Fruit fly (Drosophila melanogaster): ENCODE measurements around the gene CG13040.

CG13040 gene

DNA sequence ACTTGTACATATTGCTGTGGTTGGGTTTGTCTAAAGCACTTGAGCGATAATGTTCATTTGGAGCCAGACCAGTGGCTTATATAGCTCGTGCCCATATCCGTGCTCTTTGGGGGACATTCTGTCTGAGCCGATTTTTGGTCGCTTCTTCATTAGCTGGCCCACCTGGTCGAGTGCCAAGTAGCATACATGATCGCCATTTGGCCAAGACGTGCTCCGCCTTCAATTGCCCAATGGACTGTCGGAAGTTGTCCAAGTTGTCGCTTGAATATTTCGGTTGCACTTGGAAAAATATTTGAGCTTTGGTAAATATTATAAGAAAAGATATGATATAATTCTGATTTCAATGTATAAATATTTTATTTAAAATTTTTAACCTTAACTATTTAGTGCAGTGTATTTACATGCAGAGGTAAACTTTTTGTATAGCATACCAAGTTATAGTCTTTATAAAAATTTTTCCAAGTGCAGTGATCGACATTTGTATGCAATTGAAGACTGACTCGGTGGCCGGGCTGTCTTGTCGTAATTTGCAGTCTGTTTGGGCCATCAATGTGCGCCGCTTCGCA lies 41.1 kb downstream of the CG13040 start, which contains the start of gene CG13047:
CG13047 (minus strand) TSS at position 51 of the 566 bp plus-strand sequence.
- TF ChIP-seq CTCF (optimal IDR thresholded peaks at IDR 0.05) = no peak

DNA sequence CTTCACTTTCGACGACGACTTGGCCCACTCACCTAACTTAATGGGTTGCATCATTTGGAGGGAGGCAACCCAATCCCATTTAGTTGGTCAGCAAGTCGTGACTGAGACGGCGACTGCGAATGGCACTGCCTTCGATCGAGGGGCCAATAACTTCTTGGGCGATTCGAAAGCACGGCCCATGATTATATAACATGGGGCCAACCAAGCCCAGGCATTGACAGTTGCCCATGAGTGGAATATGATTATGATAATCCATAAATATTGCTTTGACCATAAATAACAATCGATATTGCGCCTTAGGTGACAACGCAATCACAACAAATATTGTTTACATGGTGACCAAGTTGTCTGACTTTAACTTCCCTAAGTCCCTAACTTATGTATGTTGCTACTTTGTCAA lies 42.7 kb downstream of the CG13040 start, which contains the start of gene CG13048:
CG13048 (minus strand) TSS at position 101 of the 400 bp plus-strand sequence.
- TF ChIP-seq CTCF (optimal IDR thresholded peaks at IDR 0.05) (no peak), CG8478 (optimal IDR thresholded peaks at IDR 0.05) (no peak)

DNA sequence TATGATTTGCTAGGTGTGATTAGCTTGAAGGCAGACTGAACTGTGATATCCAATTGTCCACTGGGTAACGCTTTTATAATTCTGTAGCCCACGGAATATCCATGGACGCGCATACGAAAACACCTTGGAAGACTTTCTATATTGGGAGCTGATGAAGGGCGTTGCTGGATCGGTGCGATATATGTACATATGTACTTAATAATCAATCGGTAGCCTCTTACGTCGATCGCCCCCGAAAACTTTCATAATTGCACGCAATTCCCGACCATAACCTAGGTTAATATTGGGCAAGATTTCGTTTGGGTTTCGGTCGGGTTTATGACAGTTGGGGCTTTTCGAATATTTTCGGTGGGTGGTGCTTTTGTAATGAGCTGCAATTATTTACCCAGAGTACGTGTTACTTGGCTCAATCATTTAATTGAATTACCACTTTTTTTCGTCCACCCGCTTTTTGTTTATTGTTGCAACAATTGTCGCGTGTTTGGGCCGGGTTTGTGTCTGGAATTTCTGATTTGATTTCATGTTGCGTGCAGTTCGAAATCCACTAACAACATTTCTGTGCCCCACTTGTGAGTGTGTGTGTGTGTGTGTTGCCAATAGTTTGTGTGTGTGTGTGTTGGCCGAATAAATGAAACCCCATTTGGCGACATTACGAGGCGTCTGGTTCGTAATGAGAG lies 44.5 kb downstream of the CG13040 start, which contains the start of gene CG13049:
CG13049 (minus strand) TSS at position 51 of the 677 bp plus-strand sequence.
- TF ChIP-seq CG8478 (optimal IDR thresholded peaks at IDR 0.05) (no peak), CTCF (optimal IDR thresholded peaks at IDR 0.05) (no peak)

DNA sequence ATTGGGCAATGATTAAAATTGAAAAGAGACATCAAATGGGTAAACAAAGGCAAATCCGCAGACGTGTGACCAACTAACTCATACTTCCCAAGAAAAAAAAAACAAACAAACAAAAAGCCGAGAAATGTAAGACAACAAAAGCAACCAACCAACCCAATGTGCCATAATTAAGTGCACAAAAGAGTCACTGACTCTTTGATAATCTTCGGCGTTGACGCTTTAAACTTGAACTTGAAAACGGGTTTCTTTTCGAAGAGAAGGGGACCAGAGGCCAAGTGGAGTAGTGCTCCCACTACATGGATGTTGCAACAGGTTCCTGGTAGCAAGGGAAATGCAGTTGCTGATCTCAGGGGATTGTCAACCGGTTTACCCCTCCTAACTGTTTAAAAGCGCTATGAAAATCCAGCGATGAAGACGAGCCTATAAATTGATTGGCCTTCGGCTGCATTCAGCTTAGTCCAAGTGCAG lies 46.5 kb downstream of the CG13040 start, which contains the start of gene CG13064:
CG13064 (plus strand) TSS at position 418 of the 468 bp plus-strand sequence.
- TF ChIP-seq CG8478 (optimal IDR thresholded peaks at IDR 0.05) (no peak), CTCF (optimal IDR thresholded peaks at IDR 0.05) (no peak)

DNA sequence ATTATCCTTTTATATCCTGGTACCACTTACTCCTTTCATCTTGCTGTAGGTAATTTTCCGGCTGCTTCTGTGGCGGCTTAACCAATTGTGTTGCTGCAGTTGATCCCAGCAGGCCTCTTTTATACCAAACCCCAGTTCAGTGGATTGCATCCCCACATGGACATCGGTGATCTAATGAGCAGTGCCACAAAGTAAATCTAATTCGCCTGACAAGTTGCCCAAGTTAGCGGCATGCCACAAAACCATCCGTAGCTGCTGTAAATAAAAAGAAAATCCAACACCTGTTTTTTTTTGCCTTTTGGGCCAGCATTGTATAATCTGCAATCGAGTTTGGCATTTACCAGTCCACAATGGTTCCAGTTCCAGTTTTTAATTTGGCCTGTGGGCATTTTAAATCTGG lies 47.4 kb downstream of the CG13040 start, which contains the start of gene CG13050:
CG13050 (minus strand) TSS at position 101 of the 400 bp plus-strand sequence.
- TF ChIP-seq CTCF (optimal IDR thresholded peaks at IDR 0.05) = no peak
- TF ChIP-seq CG8478 (optimal IDR thresholded peaks at IDR 0.05) = no peak

DNA sequence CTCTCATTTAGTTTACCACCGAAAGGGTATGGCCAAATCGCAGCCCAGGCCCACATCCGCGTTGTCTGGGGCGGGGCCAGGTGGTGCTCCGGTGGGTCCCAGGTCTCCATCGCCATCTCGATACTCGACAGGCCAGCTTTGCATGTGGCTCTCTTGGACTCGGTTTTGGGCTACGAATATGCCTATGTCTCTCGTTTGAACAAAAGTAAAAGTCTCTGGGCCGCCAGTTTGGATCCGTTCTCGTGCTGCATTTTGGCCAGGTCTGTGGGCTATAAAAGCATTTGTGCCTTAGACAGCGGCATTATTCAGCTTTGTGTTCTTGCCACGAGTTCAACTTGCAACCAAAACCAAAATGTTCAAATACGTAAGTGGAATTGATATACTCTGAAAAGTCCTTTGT lies 49.4 kb downstream of the CG13040 start, which contains the start of gene CG13065:
CG13065 (plus strand) TSS at position 301 of the 400 bp plus-strand sequence.
- no peak for TF ChIP-seq CTCF (optimal IDR thresholded peaks at IDR 0.05)
- TF ChIP-seq CG8478 (optimal IDR thresholded peaks at IDR 0.05) = no peak

DNA sequence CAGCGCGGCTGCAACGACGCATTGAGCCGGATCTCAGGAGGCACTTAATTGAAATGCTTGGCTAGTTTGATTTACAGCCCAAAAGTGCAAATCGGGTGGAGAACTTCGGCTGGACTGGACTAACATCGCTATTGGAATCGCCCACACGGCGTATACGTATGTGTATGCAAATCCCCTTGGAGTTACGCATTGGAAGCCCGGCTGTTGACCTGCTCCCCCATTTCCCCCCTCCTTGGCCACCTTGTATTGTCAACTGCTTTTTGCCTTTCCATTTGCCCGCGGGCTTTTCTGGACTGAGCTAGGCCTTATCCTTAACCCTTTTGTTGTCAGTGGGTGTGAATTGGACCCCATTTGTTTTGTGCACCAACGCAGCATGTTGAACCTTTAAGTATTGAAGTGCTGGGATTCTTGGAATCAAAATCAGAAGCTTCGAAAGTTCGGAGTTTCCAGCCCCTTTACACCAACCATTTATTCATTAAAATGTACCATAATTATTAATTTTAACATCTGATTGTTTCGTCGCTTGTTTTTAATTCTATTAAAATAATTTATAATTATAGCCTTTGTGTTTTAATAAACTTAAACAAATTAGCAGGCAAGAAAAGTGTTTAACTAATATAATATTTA lies 51.1 kb downstream of the CG13040 start:
- TF ChIP-seq CG8478 (optimal IDR thresholded peaks at IDR 0.05) (no peak), CTCF (optimal IDR thresholded peaks at IDR 0.05) (no peak)

All from S2 (cell line).